Fruit fly (Drosophila melanogaster) whole organism, larva: Measurements from ENCODE around the gene Osi5.

Experiments used
- noc ChIP-seq: fragments of 200-800 bp; sonication (Bioruptor generic); optimal IDR thresholded peaks from 3 replicates; lab custom pipeline; 2019; ENCODE audit warnings: missing biosample characterization, mild to moderate bottlenecking, missing genetic modification characterization, moderate library complexity

The Osi5 gene

DNA sequence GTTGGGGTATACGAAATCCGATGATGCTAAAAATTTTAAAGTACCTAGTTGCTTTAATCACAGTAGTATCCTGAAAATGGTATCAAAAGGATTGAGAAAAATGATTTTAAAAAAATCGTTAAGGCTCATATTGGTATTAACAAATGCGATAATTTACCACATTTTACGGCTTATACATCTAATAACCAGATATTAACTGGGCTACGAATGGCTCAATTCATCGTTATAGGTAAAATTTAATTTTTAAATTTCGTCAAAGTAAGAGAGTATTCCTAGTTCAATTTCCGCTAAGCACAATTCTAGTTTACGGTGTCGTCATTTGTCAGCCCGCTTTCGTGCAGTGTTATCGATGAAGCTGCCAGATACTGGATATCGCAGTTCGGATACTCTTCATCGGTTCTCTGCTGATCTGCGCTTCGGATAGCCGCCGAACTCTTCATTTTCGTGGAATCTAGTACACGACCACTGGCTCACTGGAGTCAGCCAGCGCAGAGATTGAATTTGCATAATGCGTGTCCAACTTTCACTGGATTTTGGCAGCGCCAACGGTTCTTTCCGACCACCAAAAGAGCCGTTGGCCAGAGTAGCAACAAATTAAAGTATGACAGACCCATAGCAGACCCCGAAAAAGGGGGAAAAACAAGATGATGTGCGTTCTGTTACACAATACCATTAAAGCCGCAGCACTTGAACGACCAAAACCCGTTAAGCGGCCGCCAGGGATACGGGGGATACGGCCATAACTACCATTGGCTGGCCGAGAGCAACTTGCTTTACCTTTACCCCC lies 1.9 kb downstream of the Osi5 start:
- TF ChIP-seq noc (tag; lab: Kevin White, UChicago): no peak

DNA sequence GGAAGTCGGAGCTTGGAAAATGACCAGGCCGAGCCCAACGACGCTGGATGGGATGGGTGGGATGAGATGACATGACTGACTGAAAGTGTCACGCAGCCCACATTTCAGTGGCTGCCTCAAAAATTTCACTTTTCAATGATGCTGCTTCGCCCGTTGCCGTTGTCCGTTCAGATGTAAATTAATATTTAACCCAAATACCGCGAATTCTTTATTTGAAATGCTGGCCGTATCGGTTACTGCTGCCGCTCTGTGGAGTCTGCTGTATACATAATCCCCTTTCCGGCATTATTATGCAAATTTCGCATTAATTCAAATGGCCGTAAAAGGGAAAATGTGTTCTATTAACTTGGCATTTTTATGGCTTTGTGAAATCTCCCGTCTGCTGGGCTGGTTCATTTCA lies 3.0 kb downstream of the Osi5 start:
- TF ChIP-seq noc (tag; lab: Kevin White, UChicago): no peak

DNA sequence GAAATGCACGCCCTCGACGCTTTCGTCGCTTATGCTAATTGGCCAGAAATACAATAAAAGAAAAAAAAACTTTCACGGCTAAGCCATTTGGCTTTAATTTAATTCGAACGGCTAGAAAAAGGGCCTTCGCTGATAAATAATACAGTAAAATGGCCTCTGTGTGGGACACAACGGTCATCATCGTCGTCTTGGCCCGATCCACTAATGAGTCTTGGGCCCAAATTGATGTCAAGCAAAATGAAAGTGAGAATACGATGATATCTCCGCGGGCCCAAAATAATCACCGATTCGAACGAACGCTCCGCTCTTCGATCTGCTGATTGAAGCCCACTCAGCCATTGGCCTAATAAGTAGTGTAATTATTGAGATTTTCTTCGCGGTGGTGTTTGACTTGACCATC lies 4.1 kb downstream of the Osi5 start:
- no peak for TF ChIP-seq noc (tag; lab: Kevin White, UChicago)

DNA sequence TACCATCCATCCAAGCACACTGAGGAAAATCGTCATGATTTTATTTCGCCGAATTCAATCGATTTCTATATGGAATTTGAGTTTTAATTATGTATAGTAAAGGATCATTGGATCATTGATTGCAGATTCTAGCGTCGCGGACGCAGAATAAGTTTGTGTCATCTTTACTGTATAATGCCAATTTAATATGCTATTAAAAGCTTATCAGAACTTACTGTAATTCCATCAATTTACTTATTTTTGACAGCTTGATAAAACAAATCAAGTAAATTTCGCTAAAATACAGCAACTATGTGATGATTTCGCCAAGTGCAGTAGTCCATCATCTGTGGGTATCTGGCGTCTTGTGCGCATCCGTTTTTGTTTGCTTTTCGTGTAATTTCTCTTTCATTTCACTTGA lies 5.8 kb downstream of the Osi5 start:
- no peak for TF ChIP-seq noc (tag; lab: Kevin White, UChicago)

DNA sequence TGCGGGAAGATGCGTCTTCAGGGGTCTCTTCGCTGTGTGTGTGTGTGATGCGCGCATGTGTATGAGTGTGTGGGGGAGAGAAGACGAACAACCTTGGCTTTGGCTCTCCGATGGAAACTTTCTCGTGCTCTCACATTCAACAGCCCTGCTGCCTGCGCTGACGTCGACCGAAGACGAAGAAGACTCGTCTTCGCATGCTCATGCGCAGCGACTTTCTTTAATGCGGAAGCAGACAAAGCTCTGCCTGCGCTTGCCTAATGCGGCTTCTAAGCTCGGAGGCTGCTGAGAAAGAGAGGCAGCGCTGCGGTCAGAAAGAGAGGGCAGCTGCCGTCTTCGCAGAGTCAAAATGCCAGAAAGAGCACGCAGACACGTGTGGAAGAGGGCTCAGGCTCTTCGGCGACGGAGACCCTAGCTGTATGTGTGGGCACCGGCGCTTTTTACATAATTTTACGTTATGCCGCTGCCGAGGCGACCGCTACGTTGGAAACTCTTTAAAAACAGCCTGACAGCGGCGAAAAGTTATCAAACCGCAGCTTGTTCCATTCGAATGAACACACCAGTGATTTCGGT lies 7.0 kb downstream of the Osi5 start, which contains the start of gene Osi6:
Gene Osi6, plus strand, starts transcription at position 520 of the 570 bp plus-strand sequence.
- no peak for TF ChIP-seq noc (tag; lab: Kevin White, UChicago)

DNA sequence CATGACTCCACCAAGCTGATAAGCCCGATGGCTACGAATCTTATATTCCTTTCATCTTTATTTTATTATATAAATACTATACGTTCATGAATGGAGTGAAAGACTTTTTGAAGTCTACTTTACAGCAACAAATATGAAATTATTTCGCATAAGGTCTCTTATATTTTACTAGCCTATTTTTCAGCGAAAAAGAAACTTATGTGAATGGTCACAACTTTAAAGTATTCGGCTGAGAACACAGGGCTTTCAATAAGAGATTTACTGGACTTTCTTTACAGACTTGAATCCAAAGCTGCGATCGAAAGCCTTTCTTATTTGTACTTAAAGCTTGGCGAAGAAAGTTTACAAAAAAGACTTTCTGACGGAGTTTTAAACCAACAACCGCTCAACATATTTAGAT lies 11.7 kb downstream of the Osi5 start:
- TF ChIP-seq noc (tag; lab: Kevin White, UChicago): no peak

DNA sequence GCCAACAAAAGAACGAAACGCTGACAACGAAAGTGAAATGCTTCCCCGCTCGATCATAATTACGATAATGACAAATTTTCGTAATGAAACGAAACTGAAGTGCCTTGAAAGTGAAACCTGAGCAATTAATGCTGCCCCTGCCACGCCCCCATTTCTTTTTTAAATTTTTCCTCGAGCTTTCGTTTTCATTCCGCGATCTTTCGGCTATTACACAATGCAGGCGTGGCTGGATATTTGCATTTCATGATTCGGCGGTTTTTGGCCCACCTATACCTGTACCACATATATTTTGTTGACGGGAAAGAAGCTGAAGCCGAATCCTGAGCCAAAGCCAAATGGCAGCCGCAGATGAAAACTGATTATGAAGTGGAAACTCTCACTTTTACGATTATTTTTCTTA lies 13.0 kb downstream of the Osi5 start:
- TF ChIP-seq noc (tag; lab: Kevin White, UChicago): no peak

DNA sequence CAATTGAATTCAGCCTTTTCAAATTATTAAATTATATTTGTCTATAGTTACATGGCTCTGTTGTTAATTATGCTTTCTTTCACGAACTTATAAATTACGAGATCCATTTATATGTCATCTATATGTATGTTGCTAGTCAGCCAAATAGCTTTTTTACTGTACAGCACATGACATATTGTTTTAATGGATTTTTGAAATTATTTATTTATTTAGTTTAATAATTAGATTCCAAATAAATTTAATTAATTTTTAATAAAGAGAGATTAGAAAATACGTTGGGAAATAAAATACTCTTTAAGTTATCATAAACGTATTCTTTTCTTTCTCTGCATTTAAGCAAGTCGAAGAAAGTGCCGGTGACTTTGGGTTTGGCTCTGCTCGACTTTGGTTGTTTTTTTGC lies 14.0 kb downstream of the Osi5 start:
- TF ChIP-seq noc (tag; lab: Kevin White, UChicago): no peak

DNA sequence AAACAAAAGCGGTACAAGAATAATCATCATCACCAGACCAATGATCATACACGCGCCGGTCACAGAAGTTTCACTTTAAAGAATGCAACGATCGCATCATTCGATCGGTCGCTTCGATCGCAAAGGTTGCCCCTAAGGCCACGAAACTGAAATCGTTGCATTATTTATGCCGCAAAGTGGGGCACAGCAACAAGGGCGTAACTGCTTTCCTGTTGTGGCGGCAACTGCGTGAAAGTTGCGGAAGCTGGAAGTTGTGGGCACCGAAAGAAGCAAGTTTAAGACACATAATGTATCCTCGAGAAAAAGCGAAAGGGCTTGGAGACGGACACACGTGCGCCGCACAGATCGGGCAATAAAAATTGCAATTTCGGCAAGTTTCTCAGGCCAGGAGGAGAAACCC lies 16.7 kb downstream of the Osi5 start:
- no peak for TF ChIP-seq noc (tag; lab: Kevin White, UChicago)

DNA sequence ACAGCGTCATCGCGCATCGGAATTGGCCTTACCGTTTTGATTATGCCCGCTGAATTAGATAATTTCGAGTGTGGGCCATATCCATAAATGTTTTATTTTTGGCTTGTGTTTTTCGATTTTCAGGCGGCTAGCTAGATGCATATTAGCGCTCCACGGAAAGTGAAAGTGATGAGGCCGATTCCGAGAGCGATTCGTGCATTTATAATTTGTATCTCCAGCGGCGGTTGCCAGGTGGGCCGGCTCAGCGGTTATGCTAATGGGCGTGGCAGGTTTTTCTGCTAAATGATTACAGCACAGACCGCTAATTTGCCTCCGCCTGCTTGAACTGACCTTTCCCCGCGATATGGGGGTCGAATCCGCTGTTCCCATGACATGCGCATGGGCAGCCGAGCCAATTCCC lies 17.7 kb downstream of the Osi5 start:
- TF ChIP-seq noc (tag; lab: Kevin White, UChicago): no peak

DNA sequence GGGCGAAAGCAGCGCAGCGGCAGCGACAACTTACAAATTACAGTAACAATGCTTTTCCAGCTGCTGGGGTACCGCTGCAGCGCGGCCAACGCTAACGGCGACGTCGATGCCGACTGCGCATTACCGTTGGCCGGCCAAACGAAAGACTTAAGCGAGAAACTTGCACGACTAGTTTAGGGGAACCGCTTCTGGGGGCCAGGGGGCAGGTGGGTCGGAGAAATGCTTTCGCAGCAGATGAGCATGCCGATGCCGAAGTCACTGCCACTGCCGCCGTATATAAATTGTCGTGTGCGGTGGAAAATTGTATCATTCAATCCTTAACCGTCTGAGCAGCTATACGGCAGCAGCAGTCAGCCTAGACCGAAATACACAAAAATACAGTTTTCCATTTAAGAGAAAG lies 21.4 kb downstream of the Osi5 start, which contains the start of gene Osi7:
Gene Osi7, plus strand, starts transcription at position 301 of the 400 bp plus-strand sequence.
- TF ChIP-seq noc (tag; lab: Kevin White, UChicago): no peak

DNA sequence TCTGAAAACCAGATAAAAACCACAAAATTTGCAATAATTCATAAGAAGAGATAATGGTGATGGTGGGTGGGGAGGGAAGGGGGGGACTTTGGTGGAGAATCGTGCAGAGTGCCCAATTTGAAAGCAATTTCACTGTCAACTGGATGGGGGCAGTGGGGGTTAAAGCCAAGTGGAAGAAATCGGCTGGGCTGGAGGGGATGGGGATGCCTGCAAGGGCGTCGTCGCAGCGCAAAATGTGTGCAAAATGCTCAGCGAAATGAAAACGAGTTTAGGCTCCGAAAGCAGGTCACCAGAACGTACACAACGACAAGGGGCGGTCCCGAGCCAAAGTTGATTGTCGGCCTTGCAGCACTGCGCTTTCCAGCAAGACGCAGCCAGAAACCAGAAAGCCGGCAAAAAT lies 25.5 kb downstream of the Osi5 start:
- TF ChIP-seq noc (tag; lab: Kevin White, UChicago): no peak

DNA sequence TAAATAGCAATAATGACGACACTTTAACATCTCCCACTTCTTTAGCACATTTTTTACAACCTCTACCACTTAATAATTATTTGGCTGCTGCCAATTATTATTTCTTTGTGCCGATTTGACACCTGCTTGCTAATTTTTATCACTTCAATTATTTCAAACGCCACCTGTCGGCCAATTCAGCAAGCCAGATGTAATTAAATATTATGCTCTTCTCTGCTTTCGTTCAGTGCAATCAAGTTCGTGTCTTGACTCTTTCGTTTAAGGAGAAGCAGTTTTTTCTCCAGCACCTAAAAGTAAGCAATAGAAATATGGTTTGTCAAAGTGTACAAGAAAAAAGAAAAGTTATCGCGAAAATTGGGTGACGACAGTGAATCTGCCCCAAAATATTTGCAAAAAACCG lies 27.1 kb downstream of the Osi5 start:
- no peak for TF ChIP-seq noc (tag; lab: Kevin White, UChicago)

DNA sequence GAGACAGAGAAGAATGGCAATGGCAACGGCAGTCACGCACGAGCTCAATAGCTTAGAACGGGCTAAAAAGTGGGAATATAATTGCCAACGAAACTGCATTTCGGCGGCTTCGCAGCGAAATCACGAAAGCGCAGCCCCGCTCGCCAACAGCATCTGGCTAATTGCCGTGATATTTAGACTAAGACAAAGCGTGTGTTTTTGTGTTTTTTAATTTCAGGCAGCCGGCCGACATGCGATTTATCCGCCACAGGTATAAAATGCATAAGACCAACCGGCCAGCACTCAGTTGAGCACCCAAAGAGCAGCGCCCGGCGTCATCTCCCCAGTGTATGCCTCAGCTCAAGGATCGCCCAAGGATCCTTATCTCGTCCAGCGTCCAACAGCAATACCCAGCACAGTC lies 27.6 kb downstream of the Osi5 start, which contains the start of gene Osi8:
Gene Osi8, plus strand, starts transcription at position 301 of the 400 bp plus-strand sequence.
- TF ChIP-seq noc (tag; lab: Kevin White, UChicago): no peak

DNA sequence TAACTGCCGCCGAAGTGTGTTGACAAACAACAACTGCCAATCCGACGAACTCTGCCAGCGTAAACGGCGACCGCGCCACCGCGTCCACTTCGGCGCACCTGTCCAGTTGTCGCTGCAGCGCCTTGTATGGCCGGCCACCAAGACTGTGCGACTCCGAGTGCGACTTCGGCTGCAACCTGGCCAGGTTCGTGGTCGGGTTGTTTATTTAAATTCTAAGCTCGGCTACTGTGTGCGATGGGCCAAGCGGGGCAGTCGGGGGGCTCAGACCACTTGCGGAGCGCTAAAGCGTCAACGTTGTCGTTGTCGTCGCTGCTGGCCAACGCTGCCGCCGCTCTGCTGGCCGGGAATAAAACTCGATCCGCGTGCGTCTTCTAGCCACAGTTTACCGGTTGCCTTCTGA lies 32.5 kb downstream of the Osi5 start, which contains the start of gene Osi9:
Gene Osi9, plus strand, starts transcription at position 375 of the 400 bp plus-strand sequence.
- TF ChIP-seq noc (tag; lab: Kevin White, UChicago): no peak

DNA sequence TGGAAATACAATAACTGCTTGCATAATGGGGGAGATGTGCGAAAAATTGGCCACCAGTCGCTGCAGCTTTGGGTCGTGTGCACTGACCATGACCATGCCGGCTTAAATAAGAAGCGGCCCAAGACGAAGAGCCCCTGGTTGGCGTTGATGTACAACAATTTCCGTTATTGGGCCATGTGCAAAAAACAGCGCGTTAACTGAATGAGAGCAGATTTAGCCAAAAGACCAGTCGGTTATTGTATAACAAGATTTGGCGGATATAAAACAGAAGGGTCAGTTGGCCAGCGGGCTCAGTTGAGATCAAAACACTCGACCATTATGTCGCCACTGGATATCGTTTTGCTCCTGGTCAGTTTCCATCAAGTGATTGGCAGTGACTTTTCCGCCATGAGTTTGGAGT lies 36.3 kb downstream of the Osi5 start, which contains the start of gene Osi10a:
Gene Osi10a, plus strand, starts transcription at position 301 of the 400 bp plus-strand sequence.
- no peak for TF ChIP-seq noc (tag; lab: Kevin White, UChicago)

DNA sequence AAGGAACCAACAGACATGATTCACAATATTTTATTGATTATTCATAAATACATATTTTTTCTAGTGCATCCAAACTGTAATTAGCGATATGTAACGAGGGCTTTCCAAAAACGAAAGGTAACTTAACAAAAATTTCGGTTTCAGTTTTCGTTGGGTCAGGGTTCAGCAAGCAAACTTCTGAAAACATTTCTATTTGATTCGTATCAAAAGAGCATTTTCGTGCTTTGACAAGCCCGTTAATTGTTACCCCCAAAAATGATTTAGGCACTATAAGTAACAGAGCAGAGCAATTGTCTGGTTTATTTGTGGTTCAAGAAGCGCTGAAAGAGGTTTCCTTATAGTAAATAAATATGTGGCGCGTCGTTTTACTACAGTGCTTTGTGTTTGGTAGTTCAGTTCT lies 38.6 kb downstream of the Osi5 start, which contains the start of gene Osi10b:
Gene Osi10b, plus strand, starts transcription at position 301 of the 400 bp plus-strand sequence.
- TF ChIP-seq noc (tag; lab: Kevin White, UChicago): no peak
